Fruit fly (Drosophila melanogaster): ENCODE measurements around the gene CanA-14F.

Gene CanA-14F

DNA sequence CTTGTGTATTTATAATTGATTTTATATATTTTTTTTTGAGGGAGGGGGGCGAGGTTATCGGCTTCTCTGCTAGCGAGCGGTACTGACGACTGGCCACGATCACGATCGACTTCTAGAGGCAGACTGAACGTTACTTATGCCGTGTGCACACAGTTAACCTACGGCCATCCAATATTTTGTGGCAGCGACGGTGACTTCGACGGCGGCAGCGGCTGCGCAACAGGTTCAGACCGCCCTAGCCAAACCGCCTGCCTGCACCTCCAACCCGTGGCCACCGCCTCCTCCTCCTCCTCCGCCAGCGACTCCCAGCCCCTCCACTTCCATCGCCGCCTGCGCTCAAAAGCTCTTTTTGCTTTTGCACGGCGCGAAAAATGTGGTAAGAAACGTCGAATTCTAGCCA, 34.5 kb upstream of the CanA-14F start, which contains the start of gene CG9782 (continued):
- TF ChIP-seq cwo (GFP tag; optimal IDR thresholded peaks at IDR 0.05) (peak; percentile 0), lbe (GFP tag; optimal IDR thresholded peaks at IDR 0.05) (no peak), CG17359 (tag; optimal IDR thresholded peaks at IDR 0.05) (no peak), hb (GFP tag; IDR thresholded peaks at IDR 0.05; ENCODE audit: partially characterized antibody) (no peak), ttk (GFP tag; IDR thresholded peaks at IDR 0.05) (no peak), Stat92E (GFP tag; optimal IDR thresholded peaks at IDR 0.05) (no peak), MBD-R2 (GFP tag; IDR thresholded peaks at IDR 0.05) (0 out of 2 replicates have a peak, but pooled peaks have one; percentile 10), dysf (GFP tag; IDR thresholded peaks at IDR 0.05) (0 out of 3 replicates have a peak, but pooled peaks have one; percentile 16), kay (GFP tag; optimal IDR thresholded peaks at IDR 0.05) (no peak), Trl (optimal IDR thresholded peaks at IDR 0.05) (no peak), Trl (GFP tag; optimal IDR thresholded peaks at IDR 0.05) (no peak), HmgD (GFP tag; optimal IDR thresholded peaks at IDR 0.05) (no peak), CG13287 (GFP tag; IDR thresholded peaks at IDR 0.05; ENCODE audit: partially characterized antibody) (peak; percentile 18; the same call in 1 of the 2 replicates), CG13894 (tag; optimal IDR thresholded peaks at IDR 0.05) (peak; percentile 44), CG32532 (GFP tag; IDR thresholded peaks at IDR 0.05) (peak; percentile 29; the same call in 1 of the 2 replicates), CG34224 (GFP tag; IDR thresholded peaks at IDR 0.05; ENCODE audit: partially characterized antibody) (no peak), gsb-n (tag; optimal IDR thresholded peaks at IDR 0.05) (no peak), schlank (tag; optimal IDR thresholded peaks at IDR 0.05) (no peak), crp (GFP tag; optimal IDR thresholded peaks at IDR 0.05) (no peak), CG2712 (tag; optimal IDR thresholded peaks at IDR 0.05) (no peak), ERR (GFP tag; optimal IDR thresholded peaks at IDR 0.05) (no peak), NFAT (GFP tag; IDR thresholded peaks at IDR 0.05) (no peak), CG16813 (GFP tag; IDR thresholded peaks at IDR 0.05; ENCODE audit: partially characterized antibody) (no peak), ci (GFP tag; IDR thresholded peaks at IDR 0.05) (peak; percentile 51; the same call in 2 of the 3 replicates), knrl (GFP tag; IDR thresholded peaks at IDR 0.05; ENCODE audit: partially characterized antibody) (no peak), wor (GFP tag; IDR thresholded peaks at IDR 0.05) (no peak), kah (GFP tag; optimal IDR thresholded peaks at IDR 0.05) (no peak), seq (GFP tag; IDR thresholded peaks at IDR 0.05) (no peak), Nf-YA (GFP tag; IDR thresholded peaks at IDR 0.05) (no peak), slou (GFP tag; optimal IDR thresholded peaks at IDR 0.05) (no peak), gcm2 (GFP tag; optimal IDR thresholded peaks at IDR 0.05) (no peak), chinmo (GFP tag; IDR thresholded peaks at IDR 0.05; ENCODE audit: partially characterized antibody) (peak; percentile 92), CG12299 (tag; optimal IDR thresholded peaks at IDR 0.05) (no peak), CG10274 (GFP tag; optimal IDR thresholded peaks at IDR 0.05) (no peak), tgo (GFP tag; IDR thresholded peaks at IDR 0.05) (no peak), chm (GFP tag; IDR thresholded peaks at IDR 0.05) (no peak), CG8765 (GFP tag; IDR thresholded peaks at IDR 0.05) (no peak), Bgb (GFP tag; IDR thresholded peaks at IDR 0.05; ENCODE audit: partially characterized antibody) (0 out of 2 replicates have a peak, but pooled peaks have one; percentile 36), CG9932 (GFP tag; IDR thresholded peaks at IDR 0.05) (0 out of 2 replicates have a peak, but pooled peaks have one; percentile 19), az2 (GFP tag; optimal IDR thresholded peaks at IDR 0.05) (no peak), CG2116 (GFP tag; optimal IDR thresholded peaks at IDR 0.05) (no peak), Opbp (GFP tag; IDR thresholded peaks at IDR 0.05; ENCODE audit: partially characterized antibody) (peak; percentile 47; the same call in 1 of the 3 replicates), bsh (GFP tag; optimal IDR thresholded peaks at IDR 0.05) (no peak), Med (GFP tag) (peak; percentile 13), CG12219 (GFP tag; optimal IDR thresholded peaks at IDR 0.05) (no peak), CG15479 (GFP tag; optimal IDR thresholded peaks at IDR 0.05) (no peak), tap (tag; optimal IDR thresholded peaks at IDR 0.05) (no peak), CG31224 (GFP tag; IDR thresholded peaks at IDR 0.05) (no peak), z (GFP tag; IDR thresholded peaks at IDR 0.05) (peak; percentile 77; the same call in 2 of the 3 replicates), CG12942 (GFP tag; optimal IDR thresholded peaks at IDR 0.05) (no peak)
